Worm (Caenorhabditis elegans): ENCODE measurements around the gene F17H10.2.

DNA sequence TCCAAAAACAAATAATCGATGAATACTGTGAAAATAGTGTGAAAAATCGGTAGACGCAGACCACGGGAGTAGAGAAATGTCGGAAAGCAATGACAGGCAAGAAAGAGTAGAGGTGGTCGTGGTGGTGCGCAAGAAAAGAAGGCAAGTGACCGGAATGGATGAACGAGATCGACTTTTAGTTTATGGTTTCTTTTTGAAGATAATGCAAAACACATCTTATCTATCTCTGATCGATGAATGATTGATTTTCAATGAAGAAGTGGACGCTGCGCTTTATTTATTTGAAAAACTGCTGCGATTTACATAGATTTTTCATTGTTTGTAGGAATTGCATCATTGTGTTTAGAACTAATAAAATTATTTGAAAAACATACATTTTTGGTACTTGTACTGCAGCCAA, 6.3 kb downstream of the F17H10.2 start:
- TF ChIP-seq ama-1 (optimal IDR thresholded peaks at IDR 0.05) (no peak), madf-9 (GFP tag; conservative IDR thresholded peaks at IDR 0.05) (no peak), hlh-30 (tag; optimal IDR thresholded peaks at IDR 0.05; ENCODE audit: insufficient read depth) (peak; percentile 31), nhr-28 (tag; optimal IDR thresholded peaks at IDR 0.05) (no peak), dmd-6 (GFP tag; IDR thresholded peaks at IDR 0.05) (no peak), fkh-10 (GFP tag; optimal IDR thresholded peaks at IDR 0.05) (no peak), pha-4 (GFP tag; IDR thresholded peaks at IDR 0.05) (no peak), pha-4 (tag; optimal IDR thresholded peaks at IDR 0.05) (no peak), T20F7.1 (GFP tag; optimal IDR thresholded peaks at IDR 0.05) (no peak)
